Fruit fly (Drosophila melanogaster) whole organism, embryonic: ENCODE data around the gene CG34251.

Source experiments
- Ada2b ChIP-seq: fragments of 200-800 bp; sonication (Bioruptor generic); IDR thresholded peaks from 2 replicates; pipeline ENCODE4 v1.3.6; 2022; ENCODE audit warnings: missing biosample characterization, missing genetic modification characterization
- CG1024 ChIP-seq: fragments of 200-800 bp; sonication (Bioruptor generic); IDR thresholded peaks from 2 replicates; pipeline ENCODE4 v1.3.6; 2022; ENCODE audit warnings: missing biosample characterization, missing genetic modification characterization
- CG10321 ChIP-seq: fragments of 200-800 bp; sonication (Bioruptor generic); IDR thresholded peaks from 2 replicates; pipeline ENCODE4 v1.3.6; 2022; ENCODE audit warnings: missing biosample characterization, missing genetic modification characterization
- CG11696 ChIP-seq: fragments of 200-800 bp; sonication (Bioruptor generic); IDR thresholded peaks from 2 replicates; pipeline ENCODE4 v1.3.6; 2022; ENCODE audit warnings: missing biosample characterization, missing genetic modification characterization
- CG12104 ChIP-seq: fragments of 200-800 bp; sonication (Bioruptor generic); optimal IDR thresholded peaks from 3 replicates; lab custom pipeline; 2016; ENCODE audit warnings: missing biosample characterization, missing genetic modification characterization
- CG12769 ChIP-seq: fragments of 200-800 bp; sonication (Bioruptor generic); optimal IDR thresholded peaks from 2 replicates; lab custom pipeline; 2019; ENCODE audit warnings: missing biosample characterization, mild to moderate bottlenecking, missing genetic modification characterization, moderate library complexity
- CG13894 ChIP-seq: fragments of 200-800 bp; sonication (Bioruptor generic); optimal IDR thresholded peaks from 3 replicates; lab custom pipeline; 2018; ENCODE audit warnings: missing biosample characterization, mild to moderate bottlenecking, missing genetic modification characterization, moderate library complexity
- CG15696 ChIP-seq: fragments of 200-800 bp; sonication (Bioruptor generic); optimal IDR thresholded peaks from 2 replicates; lab custom pipeline; 2019; ENCODE audit warnings: missing biosample characterization, mild to moderate bottlenecking, missing genetic modification characterization, moderate library complexity
- CG17361 ChIP-seq: fragments of 200-800 bp; sonication (Bioruptor generic); IDR thresholded peaks from 3 replicates; pipeline ENCODE4 v1.3.6; 2022; ENCODE audit warnings: missing biosample characterization, missing genetic modification characterization
- CG17612 ChIP-seq: fragments of 200-800 bp; sonication (Bioruptor generic); IDR thresholded peaks from 2 replicates; pipeline ENCODE4 v1.3.6; 2022; ENCODE audit warnings: missing biosample characterization, missing genetic modification characterization
- CG2199 ChIP-seq: fragments of 200-800 bp; sonication (Bioruptor generic); IDR thresholded peaks from 3 replicates; pipeline ENCODE4 v1.3.6; 2022; ENCODE audit warnings: missing biosample characterization, missing genetic modification characterization
- CG2202 ChIP-seq: fragments of 200-800 bp; sonication (Bioruptor generic); optimal IDR thresholded peaks from 2 replicates; lab custom pipeline; 2018; ENCODE audit warnings: missing biosample characterization, mild to moderate bottlenecking, missing genetic modification characterization
- CG31365 ChIP-seq: fragments of 200-800 bp; sonication (Bioruptor generic); optimal IDR thresholded peaks from 2 replicates; lab custom pipeline; 2018; ENCODE audit warnings: missing biosample characterization, mild to moderate bottlenecking, missing genetic modification characterization
- CG34376 ChIP-seq: fragments of 200-800 bp; sonication (Bioruptor generic); optimal IDR thresholded peaks from 2 replicates; lab custom pipeline; 2018; ENCODE audit warnings: missing biosample characterization, mild to moderate bottlenecking, missing genetic modification characterization
- CG3726 ChIP-seq: fragments of 200-800 bp; sonication (Bioruptor generic); IDR thresholded peaks from 3 replicates; pipeline ENCODE4, ENCODE4 v1.3.6; 2022; ENCODE audit warnings: missing biosample characterization, missing genetic modification characterization
- CG3995 ChIP-seq: fragments of 200-800 bp; sonication (Bioruptor generic); optimal IDR thresholded peaks from 3 replicates; lab custom pipeline; 2016; ENCODE audit warnings: missing biosample characterization, missing genetic modification characterization
- CG4328 ChIP-seq: fragments of 200-800 bp; sonication (Bioruptor generic); optimal IDR thresholded peaks from 3 replicates; lab custom pipeline; 2017; ENCODE audit warnings: missing biosample characterization, missing genetic modification reagents, missing genetic modification characterization
- CG4707 ChIP-seq: fragments of 200-800 bp; sonication (Bioruptor generic); optimal IDR thresholded peaks from 2 replicates; lab custom pipeline; 2018; ENCODE audit warnings: missing biosample characterization, mild to moderate bottlenecking, missing genetic modification characterization, moderate library complexity
- CG6765 ChIP-seq: fragments of 200-800 bp; sonication (Bioruptor generic); optimal IDR thresholded peaks from 3 replicates; lab custom pipeline; 2017; ENCODE audit warnings: missing biosample characterization, mild to moderate bottlenecking, missing genetic modification characterization
- CG6791 ChIP-seq: fragments of 200-800 bp; sonication (Bioruptor generic); IDR thresholded peaks from 3 replicates; pipeline ENCODE4 v1.3.6; 2022; ENCODE audit warnings: missing biosample characterization, missing genetic modification characterization; ENCODE audit not compliant: partially characterized antibody
- CG8089 ChIP-seq: fragments of 200-800 bp; sonication (Bioruptor generic); optimal IDR thresholded peaks from 3 replicates; lab custom pipeline; 2016; ENCODE audit warnings: missing biosample characterization, missing genetic modification characterization
- CG8281 ChIP-seq: fragments of 200-800 bp; sonication (Bioruptor generic); optimal IDR thresholded peaks from 2 replicates; lab custom pipeline; 2018; ENCODE audit warnings: missing biosample characterization, mild to moderate bottlenecking, missing genetic modification characterization, moderate library complexity
- Dll ChIP-seq: fragments of 200-800 bp; sonication (Bioruptor generic); IDR thresholded peaks from 4 replicates; pipeline ENCODE4 v1.3.6; 2022; ENCODE audit warnings: missing biosample characterization, missing genetic modification characterization; ENCODE audit not compliant: partially characterized antibody
- HmgZ ChIP-seq: fragments of 200-800 bp; sonication (Bioruptor generic); optimal IDR thresholded peaks from 2 replicates; lab custom pipeline; 2018; ENCODE audit warnings: missing biosample characterization, mild to moderate bottlenecking, missing genetic modification characterization
- Jarid2 ChIP-seq: fragments of 200-800 bp; sonication (Bioruptor generic); optimal IDR thresholded peaks from 3 replicates; lab custom pipeline; 2017; ENCODE audit warnings: mild to moderate bottlenecking, missing biosample characterization, missing genetic modification reagents, missing genetic modification characterization
- NC2β ChIP-seq: fragments of 200-800 bp; sonication (Bioruptor generic); optimal IDR thresholded peaks from 2 replicates; lab custom pipeline; 2016; ENCODE audit warnings: missing biosample characterization, missing genetic modification characterization
- Oaz ChIP-seq: fragments of 200-800 bp; sonication (Bioruptor generic); IDR thresholded peaks from 2 replicates; pipeline ENCODE4 v1.3.6; 2022; ENCODE audit warnings: missing biosample characterization, missing genetic modification characterization
- Opbp ChIP-seq: fragments of 200-800 bp; sonication (Bioruptor generic); IDR thresholded peaks from 3 replicates; pipeline ENCODE4 v1.3.6; 2022; ENCODE audit warnings: missing biosample characterization, missing genetic modification characterization; ENCODE audit not compliant: partially characterized antibody
- Six4 ChIP-seq: fragments of 200-800 bp; sonication (Bioruptor generic); optimal IDR thresholded peaks from 2 replicates; lab custom pipeline; 2016; ENCODE audit warnings: missing biosample characterization, missing genetic modification characterization
- Stat92E ChIP-seq, 3 experiments: fragments of >200 bp in 2 of 3; fragments of 200-800 bp in 1 of 3; sonication (Bioruptor generic) in 1 of 3; optimal IDR thresholded peaks; 2 replicates each; lab custom pipeline; 2017 to 2019; ENCODE audit warnings: missing biosample characterization in 3 of 3, missing genetic modification characterization in 3 of 3, mild to moderate bottlenecking in 1 of 3, moderate library complexity in 1 of 3
- TFAM ChIP-seq: fragments of 200-800 bp; sonication (Bioruptor generic); optimal IDR thresholded peaks from 2 replicates; lab custom pipeline; 2017; ENCODE audit warnings: missing biosample characterization, missing genetic modification characterization, inconsistent platforms
- al ChIP-seq: fragments of 200-800 bp; sonication (Bioruptor generic); IDR thresholded peaks from 2 replicates; pipeline ENCODE4 v1.3.6; 2022; ENCODE audit warnings: missing biosample characterization, missing genetic modification characterization
- btn ChIP-seq: fragments of 200-800 bp; sonication (Bioruptor generic); optimal IDR thresholded peaks from 2 replicates; lab custom pipeline; 2016; ENCODE audit warnings: missing biosample characterization, missing genetic modification characterization
- crol ChIP-seq: fragments of 200-800 bp; sonication (Bioruptor generic); IDR thresholded peaks from 2 replicates; pipeline ENCODE4 v1.3.6; 2022; ENCODE audit warnings: missing biosample characterization, missing genetic modification characterization
- dmrt99B ChIP-seq: fragments of 200-800 bp; sonication (Bioruptor generic); optimal IDR thresholded peaks from 2 replicates; lab custom pipeline; 2018; ENCODE audit warnings: missing biosample characterization, mild to moderate bottlenecking, missing genetic modification characterization, moderate library complexity
- ems ChIP-seq: fragments of 200-800 bp; sonication (Bioruptor generic); optimal IDR thresholded peaks from 3 replicates; lab custom pipeline; 2016; ENCODE audit warnings: missing biosample characterization, missing genetic modification characterization
- fd3F ChIP-seq: fragments of 200-800 bp; sonication (Bioruptor generic); optimal IDR thresholded peaks from 2 replicates; lab custom pipeline; 2018; ENCODE audit warnings: missing biosample characterization, mild to moderate bottlenecking, missing genetic modification characterization, moderate library complexity
- fd96Cb ChIP-seq: fragments of 200-800 bp; sonication (Bioruptor generic); optimal IDR thresholded peaks from 2 replicates; lab custom pipeline; 2018; ENCODE audit warnings: missing biosample characterization, mild to moderate bottlenecking, missing genetic modification characterization, moderate library complexity
- gcm2 ChIP-seq: fragments of 200-800 bp; sonication (Bioruptor generic); optimal IDR thresholded peaks from 2 replicates; lab custom pipeline; 2016; ENCODE audit warnings: missing biosample characterization, missing genetic modification characterization
- grau ChIP-seq: fragments of 200-800 bp; optimal IDR thresholded peaks from 3 replicates; lab custom pipeline; 2019; ENCODE audit warnings: missing biosample characterization, mild to moderate bottlenecking, missing genetic modification characterization, moderate library complexity
- h ChIP-seq: fragments of >200 bp; optimal IDR thresholded peaks from 2 replicates; lab custom pipeline; 2017
- ham ChIP-seq: fragments of 200-800 bp; sonication (Bioruptor generic); IDR thresholded peaks from 2 replicates; pipeline ENCODE4 v1.3.6; 2022; ENCODE audit warnings: missing biosample characterization, missing genetic modification characterization
- hbn ChIP-seq: fragments of 200-800 bp; sonication (Bioruptor generic); IDR thresholded peaks from 2 replicates; pipeline ENCODE4 v1.3.6; 2022; ENCODE audit warnings: missing biosample characterization, missing genetic modification characterization; ENCODE audit not compliant: partially characterized antibody
- inv ChIP-seq: fragments of 200-800 bp; sonication (Bioruptor generic); IDR thresholded peaks from 2 replicates; pipeline ENCODE4 v1.3.6; 2022; ENCODE audit warnings: missing biosample characterization, missing genetic modification characterization; ENCODE audit not compliant: partially characterized antibody
- kah ChIP-seq: fragments of 200-800 bp; sonication (Bioruptor generic); optimal IDR thresholded peaks from 2 replicates; lab custom pipeline; 2018; ENCODE audit warnings: missing biosample characterization, mild to moderate bottlenecking, missing genetic modification characterization
- klu ChIP-seq: fragments of 200-800 bp; sonication (Bioruptor generic); IDR thresholded peaks from 2 replicates; pipeline ENCODE4 v1.3.6; 2022; ENCODE audit warnings: missing biosample characterization, missing genetic modification characterization
- nerfin-2 ChIP-seq: fragments of 200-800 bp; sonication (Bioruptor generic); IDR thresholded peaks from 2 replicates; pipeline ENCODE4 v1.3.6; 2022; ENCODE audit warnings: missing biosample characterization, missing genetic modification characterization; ENCODE audit not compliant: partially characterized antibody
- repo ChIP-seq: fragments of 200-800 bp; sonication (Bioruptor generic); optimal IDR thresholded peaks from 2 replicates; lab custom pipeline; 2016; ENCODE audit warnings: missing biosample characterization, missing genetic modification characterization
- row ChIP-seq: fragments of 200-800 bp; sonication (Bioruptor generic); IDR thresholded peaks from 3 replicates; pipeline ENCODE4 v1.3.6; 2022; ENCODE audit warnings: missing biosample characterization, missing genetic modification characterization
- slp2 ChIP-seq: fragments of 200-800 bp; sonication (Bioruptor generic); optimal IDR thresholded peaks from 2 replicates; lab custom pipeline; 2016; ENCODE audit warnings: missing biosample characterization, missing genetic modification characterization
- yki ChIP-seq: fragments of >200 bp; optimal IDR thresholded peaks from 3 replicates; lab custom pipeline; 2018
- zen ChIP-seq: fragments of 200-800 bp; sonication (Bioruptor generic); optimal IDR thresholded peaks from 3 replicates; lab custom pipeline; 2018; ENCODE audit warnings: missing biosample characterization, mild to moderate bottlenecking, missing genetic modification characterization, moderate library complexity

Gene CG34251

DNA sequence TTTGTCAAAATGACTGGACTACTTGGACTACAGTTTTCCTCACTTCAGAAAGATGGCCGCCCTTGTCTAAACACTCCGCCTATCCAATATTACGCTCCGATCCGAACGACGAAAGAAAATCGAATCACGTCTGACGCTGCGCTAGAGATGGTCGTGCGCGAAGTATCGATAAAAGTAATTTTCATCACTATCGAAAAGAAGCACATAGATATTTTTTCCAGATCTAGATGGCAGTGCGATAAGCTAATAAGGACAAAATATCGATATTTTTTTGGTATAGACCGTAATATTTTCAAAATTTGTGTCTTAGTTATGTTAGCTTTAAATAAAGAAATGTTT is 26.5 kb upstream of the CG34251 start, which contains the start of gene Pep (continued):
- TF ChIP-seq CG3995 (GFP tag; lab: Kevin White, UChicago) (peak; percentile 98), ham (GFP tag; lab: Robert Waterston, UW) (no peak), crol (GFP tag; lab: Robert Waterston, UW) (no peak), NC2β (GFP tag; lab: Kevin White, UChicago) (peak; percentile 51), CG2202 (tag; lab: Kevin White, UChicago) (peak; percentile 31), Stat92E (GFP tag; optimal IDR thresholded peaks at IDR 0.05; lab: Kevin White, UChicago) (peak in 1 of 3 experiments; percentile 69), fd3F (no peak), kah (GFP tag; lab: Kevin White, UChicago) (no peak), klu (no peak), h (lab: Kevin White, UChicago) (no peak), Six4 (GFP tag; lab: Kevin White, UChicago) (no peak), CG12104 (GFP tag; lab: Kevin White, UChicago) (no peak), CG6791 (GFP tag; lab: Robert Waterston, UW) (peak; percentile 99), zen (tag; lab: Kevin White, UChicago) (peak; percentile 69), CG15696 (tag; lab: Kevin White, UChicago) (no peak), HmgZ (tag; lab: Kevin White, UChicago) (peak; percentile 79), Opbp (GFP tag; lab: Robert Waterston, UW) (peak; percentile 99), row (peak; percentile 74; the same call in 2 of the 3 replicates), CG4707 (no peak), TFAM (GFP tag; lab: Kevin White, UChicago) (no peak), Jarid2 (GFP tag; lab: Kevin White, UChicago) (peak; percentile 60), gcm2 (peak; percentile 27), CG12769 (tag; lab: Kevin White, UChicago) (peak; percentile 23), CG34376 (no peak), CG4328 (GFP tag; lab: Kevin White, UChicago) (no peak), CG2199 (GFP tag; lab: Robert Waterston, UW) (peak; percentile 84; the same call in 2 of the 3 replicates), slp2 (no peak), CG8281 (tag; lab: Kevin White, UChicago) (no peak), CG1024 (GFP tag; lab: Robert Waterston, UW) (no peak; the same call in 1 of the 2 replicates), CG17361 (peak; percentile 53; the same call in 2 of the 3 replicates), inv (GFP tag; lab: Robert Waterston, UW) (peak; percentile 99), yki (lab: Kevin White, UChicago) (no peak), CG8089 (GFP tag; lab: Kevin White, UChicago) (peak; percentile 29), fd96Cb (tag; lab: Kevin White, UChicago) (no peak), CG3726 (GFP tag; lab: Robert Waterston, UW) (no peak), Ada2b (GFP tag; lab: Robert Waterston, UW) (no peak), CG31365 (tag; lab: Kevin White, UChicago) (no peak), nerfin-2 (peak; percentile 98), al (GFP tag; lab: Robert Waterston, UW) (no peak), Oaz (no peak), repo (GFP tag; lab: Kevin White, UChicago) (no peak), CG11696 (no peak), btn (GFP tag; lab: Kevin White, UChicago) (no peak), grau (peak; percentile 51), CG6765 (GFP tag; lab: Kevin White, UChicago) (no peak), CG10321 (GFP tag; lab: Robert Waterston, UW) (no peak), ems (GFP tag; lab: Kevin White, UChicago) (peak; percentile 1), CG17612 (no peak), dmrt99B (tag; lab: Kevin White, UChicago) (no peak), Dll (GFP tag; lab: Robert Waterston, UW) (peak; percentile 97), CG13894 (tag; lab: Kevin White, UChicago) (peak; percentile 67), hbn (GFP tag; lab: Robert Waterston, UW) (peak; percentile 99)
